Fruit fly (Drosophila melanogaster): ENCODE results near the gene Cds.
A peak's percentile ranks its signal among the peaks of the same experiment; 100 is the strongest.

The Cds gene

DNA sequence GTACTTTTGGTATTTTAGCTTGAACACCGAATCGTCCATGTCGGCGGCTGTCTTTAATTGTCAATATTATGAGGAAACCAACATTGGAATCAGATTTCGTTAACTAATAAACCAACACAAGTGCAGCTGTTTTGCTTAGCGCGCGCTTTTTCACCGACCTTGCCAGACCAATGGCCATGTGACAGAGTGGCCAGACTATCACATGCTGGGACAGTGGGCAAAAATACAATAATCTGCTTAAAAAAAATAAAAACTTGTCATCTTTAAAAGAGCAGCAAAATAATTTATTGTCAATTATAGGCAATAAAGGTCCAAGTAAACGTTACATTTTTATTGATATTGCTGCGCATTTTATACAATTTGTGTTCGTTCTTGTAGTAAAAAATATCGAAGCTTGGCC lies 48.3 kb downstream of the Cds start, which contains the start of gene RecQ4:
RecQ4 (minus strand) TSS at position 161 of the 400 bp plus-strand sequence.
- TF ChIP-seq noc (tag; optimal IDR thresholded peaks at IDR 0.05), result no peak

dm6 chr3L:8177795-8178564 lies 50.4 kb downstream of the Cds start, which contains the start of gene Nmt:
Gene Nmt, minus strand, starts transcription at chr3L:8178429.
- peak; percentile 52 for TF ChIP-seq noc (tag; optimal IDR thresholded peaks at IDR 0.05)

DNA sequence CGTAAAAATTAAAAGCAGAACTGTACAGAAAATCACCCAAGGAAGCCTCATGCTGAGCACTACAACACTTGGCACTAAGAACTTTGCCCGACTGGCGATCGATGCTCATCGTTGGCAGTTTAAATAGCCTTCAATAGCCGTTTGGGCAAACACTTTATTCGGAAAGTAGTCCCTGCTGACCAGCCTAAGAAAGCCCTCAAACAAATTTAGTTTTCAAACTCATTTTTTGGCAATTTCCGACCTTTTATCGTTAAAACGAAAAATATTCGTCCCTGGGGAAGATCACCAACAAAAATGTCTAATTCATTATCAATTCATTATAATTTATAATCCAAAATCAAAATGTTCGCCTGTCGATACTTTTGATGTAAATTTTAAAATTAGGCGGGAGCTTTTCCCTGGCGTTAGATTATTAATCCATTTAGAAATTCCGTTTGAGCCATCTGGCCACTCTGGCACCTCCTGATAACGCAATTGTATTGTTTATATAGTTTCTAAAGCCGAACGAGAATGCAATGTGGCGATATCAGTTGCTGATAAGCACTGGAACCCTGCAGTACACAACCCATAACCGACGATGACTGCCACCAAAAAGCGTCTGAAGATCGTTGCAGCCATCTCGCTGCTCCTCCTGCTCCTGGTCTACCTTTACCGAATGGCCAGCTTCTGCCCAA lies 53.0 kb downstream of the Cds start, which contains the start of the genes mthl7 and Uxs:
mthl7 (minus strand) TSS at position 51 of the 674 bp plus-strand sequence.
Uxs (plus strand) TSS at position 460 of the 674 bp plus-strand sequence.
- no peak for TF ChIP-seq noc (tag; optimal IDR thresholded peaks at IDR 0.05)

Data from whole organism, larva.